Worm (Caenorhabditis elegans) whole organism, young adult: ENCODE measurements around the gene far-5.

Experiments
- B0035.1 ChIP-seq: sonication (generic microtip); optimal IDR thresholded peaks from 2 replicates; lab custom pipeline; 2016; ENCODE audit warnings: missing genetic modification characterization, mild to moderate bottlenecking, missing compliant biosample characterization, missing genotype, missing genetic modification reagents
- B0336.3 ChIP-seq: fragments of 200-800 bp; sonication (Bioruptor generic); IDR thresholded peaks from 2 replicates; pipeline ENCODE4 v1.3.6; 2022; ENCODE audit warnings: missing genetic modification characterization, missing compliant biosample characterization
- D2030.7 ChIP-seq: fragments of 200-800 bp; sonication (Bioruptor generic); IDR thresholded peaks from 2 replicates; pipeline ENCODE4 v1.3.6; 2022; ENCODE audit warnings: missing genetic modification reagents, missing genetic modification characterization, missing compliant biosample characterization
- F33H1.4 ChIP-seq: fragments of 200-800 bp; sonication (Bioruptor generic); IDR thresholded peaks from 2 replicates; pipeline ENCODE4 v1.3.6; 2022; ENCODE audit warnings: missing genetic modification reagents, missing genetic modification characterization, missing compliant biosample characterization
- F55B11.4 ChIP-seq: sonication (generic microtip); optimal IDR thresholded peaks from 2 replicates; lab custom pipeline; 2016; ENCODE audit warnings: missing compliant biosample characterization, missing genetic modification characterization, borderline replicate concordance; ENCODE audit not compliant: insufficient read depth
- T07F8.4 ChIP-seq: sonication (generic microtip); optimal IDR thresholded peaks from 2 replicates; lab custom pipeline; 2016; ENCODE audit warnings: mild to moderate bottlenecking, missing genetic modification characterization, moderate library complexity, missing compliant biosample characterization
- T26A5.8 ChIP-seq: sonication (generic microtip); optimal IDR thresholded peaks from 2 replicates; lab custom pipeline; 2016; ENCODE audit warnings: missing genetic modification characterization, missing compliant biosample characterization
- Y56A3A.18 ChIP-seq: fragments of 200-800 bp; sonication (Bioruptor generic); IDR thresholded peaks from 2 replicates; pipeline ENCODE4 v1.3.6; 2022; ENCODE audit warnings: missing genetic modification reagents, missing genetic modification characterization, missing compliant biosample characterization
- attf-3 ChIP-seq: fragments of 200-800 bp; sonication (Bioruptor generic); conservative IDR thresholded peaks from 2 replicates; pipeline ENCODE4 v1.3.6; 2022; ENCODE audit warnings: missing genetic modification reagents, missing genetic modification characterization, missing compliant biosample characterization
- bed-1 ChIP-seq: fragments of 200-800 bp; sonication (Bioruptor generic); IDR thresholded peaks from 2 replicates; pipeline ENCODE4 v1.3.6; 2022; ENCODE audit warnings: missing genetic modification reagents, missing genetic modification characterization, missing compliant biosample characterization
- cebp-1 ChIP-seq, 2 experiments: fragments of 200-800 bp in 1 of 2; sonication (Bioruptor generic) in 1 of 2; sonication (generic microtip) in 1 of 2; IDR thresholded peaks in 1 of 2; optimal IDR thresholded peaks in 1 of 2; 2 replicates each; pipeline versions ENCODE4 v1.3.6 to Lab custom; 2017 to 2022; ENCODE audit warnings: missing compliant biosample characterization in 2 of 2, missing genetic modification characterization in 2 of 2, mild to moderate bottlenecking in 1 of 2, missing genetic modification reagents in 1 of 2, moderate library complexity in 1 of 2
- ceh-100 ChIP-seq: fragments of 200-800 bp; sonication (Bioruptor generic); IDR thresholded peaks from 2 replicates; pipeline ENCODE4 v1.3.6; 2022; ENCODE audit warnings: missing genetic modification reagents, missing genetic modification characterization, missing compliant biosample characterization
- ceh-40 ChIP-seq: fragments of 200-800 bp; sonication (Bioruptor generic); IDR thresholded peaks from 2 replicates; pipeline ENCODE4 v1.3.6; 2022; ENCODE audit warnings: missing genetic modification characterization, missing compliant biosample characterization
- chd-7 ChIP-seq: sonication (generic microtip); optimal IDR thresholded peaks from 2 replicates; lab custom pipeline; 2016; ENCODE audit warnings: mild to moderate bottlenecking, missing genetic modification characterization, moderate library complexity, missing compliant biosample characterization
- efl-1 ChIP-seq: fragments of 150-350 bp; optimal IDR thresholded peaks from 2 replicates; lab custom pipeline; 2014; ENCODE audit warnings: missing biosample characterization, missing genetic modification reagents, missing genetic modification characterization
- egrh-3 ChIP-seq: fragments of 200-800 bp; sonication (Bioruptor generic); IDR thresholded peaks from 2 replicates; pipeline ENCODE4 v1.3.6; 2022; ENCODE audit warnings: missing genetic modification reagents, missing genetic modification characterization, missing compliant biosample characterization
- him-1 ChIP-seq: sonication (generic microtip); optimal IDR thresholded peaks from 2 replicates; lab custom pipeline; 2016; ENCODE audit warnings: missing genotype, missing genetic modification reagents, missing genetic modification characterization, missing compliant biosample characterization
- hmg-20 ChIP-seq: fragments of 200-800 bp; sonication (Bioruptor generic); IDR thresholded peaks from 2 replicates; pipeline ENCODE4 v1.3.6; 2022; ENCODE audit warnings: missing genetic modification reagents, missing genetic modification characterization, missing compliant biosample characterization
- hsf-1 ChIP-seq: fragments of 200-800 bp; sonication (Bioruptor generic); IDR thresholded peaks from 2 replicates; pipeline ENCODE4 v1.3.6; 2022; ENCODE audit warnings: missing genetic modification reagents, missing genetic modification characterization, missing compliant biosample characterization
- let-607 ChIP-seq, 2 experiments: fragments of 200-800 bp in 1 of 2; sonication (Bioruptor generic) in 1 of 2; sonication (generic microtip) in 1 of 2; optimal IDR thresholded peaks; 2 replicates each; lab custom pipeline; 2016 to 2018; ENCODE audit warnings: mild to moderate bottlenecking in 2 of 2, missing compliant biosample characterization in 2 of 2, missing genetic modification characterization in 2 of 2, moderate library complexity in 2 of 2, missing genotype in 1 of 2
- lin-54 ChIP-seq: fragments of 200-800 bp; sonication (Bioruptor generic); optimal IDR thresholded peaks from 2 replicates; lab custom pipeline; 2018; ENCODE audit warnings: mild to moderate bottlenecking, missing genetic modification characterization, missing compliant biosample characterization
- lsl-1 ChIP-seq: fragments of 200-800 bp; sonication (Bioruptor generic); optimal IDR thresholded peaks from 2 replicates; lab custom pipeline; 2018; ENCODE audit warnings: mild to moderate bottlenecking, missing genetic modification characterization, moderate library complexity, missing compliant biosample characterization
- lsy-27 ChIP-seq: sonication (generic microtip); optimal IDR thresholded peaks from 2 replicates; lab custom pipeline; 2017; ENCODE audit warnings: missing genetic modification characterization, mild to moderate bottlenecking, missing compliant biosample characterization, antibody characterized with exemption, missing genotype, borderline replicate concordance; ENCODE audit not compliant: insufficient read depth
- madf-3 ChIP-seq: fragments of 200-800 bp; sonication (Bioruptor generic); IDR thresholded peaks from 2 replicates; pipeline ENCODE4 v1.3.6; 2022; ENCODE audit warnings: missing genetic modification reagents, missing genetic modification characterization, missing compliant biosample characterization
- mcd-1 ChIP-seq: fragments of 200-800 bp; sonication (Bioruptor generic); IDR thresholded peaks from 2 replicates; pipeline ENCODE4 v1.3.6; 2022; ENCODE audit warnings: missing genetic modification reagents, missing genetic modification characterization, missing compliant biosample characterization
- mes-4 ChIP-seq: sonication (generic microtip); optimal IDR thresholded peaks from 2 replicates; lab custom pipeline; 2016; ENCODE audit warnings: missing genotype, missing genetic modification characterization, missing compliant biosample characterization
- mxl-1 ChIP-seq: sonication (generic microtip); optimal IDR thresholded peaks from 2 replicates; lab custom pipeline; 2016; ENCODE audit warnings: missing genetic modification characterization, missing compliant biosample characterization
- nfyb-1 ChIP-seq: fragments of 200-800 bp; sonication (Bioruptor generic); IDR thresholded peaks from 2 replicates; pipeline ENCODE4 v1.3.6; 2022; ENCODE audit warnings: missing genetic modification reagents, missing genetic modification characterization, missing compliant biosample characterization
- nhr-179 ChIP-seq: sonication (generic microtip); optimal IDR thresholded peaks from 2 replicates; lab custom pipeline; 2016; ENCODE audit warnings: mild to moderate bottlenecking, missing genetic modification characterization, missing compliant biosample characterization
- nhr-80 ChIP-seq: sonication (generic microtip); optimal IDR thresholded peaks from 2 replicates; lab custom pipeline; 2016; ENCODE audit warnings: missing genetic modification characterization, missing compliant biosample characterization
- nhr-90 ChIP-seq: sonication (generic microtip); optimal IDR thresholded peaks from 2 replicates; lab custom pipeline; 2016; ENCODE audit warnings: missing genotype, mild to moderate bottlenecking, missing genetic modification characterization, missing compliant biosample characterization
- pha-4 ChIP-seq: fragments of 150-350 bp; sonication (generic microtip); optimal IDR thresholded peaks from 2 replicates; lab custom pipeline; 2014; ENCODE audit warnings: missing biosample characterization, missing genetic modification reagents, missing genetic modification characterization
- sea-2 ChIP-seq: fragments of 200-800 bp; sonication (Bioruptor generic); IDR thresholded peaks from 2 replicates; pipeline ENCODE4 v1.3.6; 2022; ENCODE audit warnings: missing genetic modification characterization, missing compliant biosample characterization
- tbp1 ChIP-seq: fragments of 200-800 bp; sonication (Bioruptor generic); optimal IDR thresholded peaks from 2 replicates; lab custom pipeline; 2018; ENCODE audit warnings: mild to moderate bottlenecking, missing genetic modification characterization, missing compliant biosample characterization
- tbx-9 ChIP-seq: sonication (generic microtip); optimal IDR thresholded peaks from 2 replicates; lab custom pipeline; 2016; ENCODE audit warnings: borderline replicate concordance, missing genetic modification characterization, inconsistent platforms, missing compliant biosample characterization
- tlf-1 ChIP-seq: fragments of 200-800 bp; sonication (Bioruptor generic); optimal IDR thresholded peaks from 2 replicates; lab custom pipeline; 2018; ENCODE audit warnings: mild to moderate bottlenecking, missing genetic modification characterization, missing compliant biosample characterization
- unc-62 ChIP-seq: fragments of 150-350 bp; optimal IDR thresholded peaks from 2 replicates; lab custom pipeline; 2014; ENCODE audit warnings: missing biosample characterization, missing genetic modification reagents, missing genetic modification characterization
- xnd-1 ChIP-seq: sonication (generic microtip); optimal IDR thresholded peaks from 2 replicates; lab custom pipeline; 2016; ENCODE audit warnings: missing genotype, missing genetic modification reagents, missing genetic modification characterization, missing compliant biosample characterization
- zfh-2 ChIP-seq: fragments of 200-800 bp; sonication (Bioruptor generic); conservative IDR thresholded peaks from 2 replicates; pipeline ENCODE4 v1.3.6; 2022; ENCODE audit warnings: missing genetic modification reagents, missing genetic modification characterization, missing compliant biosample characterization
- ztf-6 ChIP-seq: fragments of 200-800 bp; sonication (Bioruptor generic); IDR thresholded peaks from 2 replicates; pipeline ENCODE4 v1.3.6; 2022; ENCODE audit warnings: missing genetic modification reagents, missing genetic modification characterization, missing compliant biosample characterization

The far-5 gene

DNA sequence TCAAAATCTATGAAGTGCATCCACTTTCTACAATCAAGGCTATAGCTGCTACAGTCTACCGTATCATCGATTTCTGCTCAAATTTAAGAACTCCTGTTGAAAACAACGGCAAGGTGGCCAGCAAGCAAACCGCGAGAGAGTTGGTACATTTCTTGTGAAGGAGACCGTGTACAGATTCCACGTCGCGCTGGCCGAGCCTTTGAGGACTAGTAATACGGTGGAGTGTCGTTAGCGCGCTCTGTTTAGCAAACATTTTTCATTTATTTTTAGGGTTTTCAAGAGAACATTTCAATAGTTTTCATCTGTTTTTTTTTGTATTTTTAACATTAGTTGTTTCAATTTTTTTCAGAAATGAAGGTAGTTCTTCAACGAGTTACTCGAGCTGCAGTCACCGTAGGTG, 43.1 kb upstream of the far-5 start, which contains the start of gene pqn-68:
TSS of gene pqn-68 (plus strand) at position 350 of the 400 bp plus-strand sequence.
- TF ChIP-seq let-607 (tag; optimal IDR thresholded peaks at IDR 0.05; lab: Kevin White, UChicago) (peak; percentile 61 to 62), mcd-1 (0 out of 2 replicates have a peak, but pooled peaks have one; percentile 24), nfyb-1 (GFP tag; lab: Robert Waterston, UW) (0 out of 2 replicates have a peak, but pooled peaks have one; percentile 22), attf-3 (peak; percentile 91), ztf-6 (GFP tag; lab: Robert Waterston, UW) (no peak)

DNA sequence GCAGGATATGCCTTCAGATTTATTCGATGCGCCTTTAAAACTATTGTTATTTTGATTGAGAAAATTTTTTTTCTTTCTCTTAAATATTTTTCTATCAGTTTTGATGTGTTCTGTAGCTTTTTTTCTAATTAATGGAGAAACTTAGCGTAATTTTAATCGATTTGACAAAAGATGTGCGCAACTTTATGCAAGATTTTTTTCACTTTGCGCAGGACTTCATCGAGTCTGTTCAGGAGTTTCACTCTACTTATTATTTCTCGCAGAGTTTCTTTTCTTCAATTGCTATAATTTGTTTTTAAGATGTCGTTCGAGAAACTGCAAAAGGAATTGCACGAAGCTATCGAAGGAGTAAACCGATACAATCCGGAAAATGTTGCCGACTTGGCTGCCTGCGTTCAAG, 41.7 kb upstream of the far-5 start, which contains the start of gene eif-3.K:
TSS of gene eif-3.K (plus strand) at position 301 of the 400 bp plus-strand sequence.
- TF ChIP-seq Y56A3A.18 (GFP tag; lab: Robert Waterston, UW) (no peak), bed-1 (no peak), tlf-1 (GFP tag; lab: Kevin White, UChicago) (no peak), zfh-2 (no peak), F33H1.4 (GFP tag; lab: Robert Waterston, UW) (no peak), unc-62 (GFP tag; lab: Kevin White, UChicago) (no peak), madf-3 (GFP tag; lab: Robert Waterston, UW) (no peak), sea-2 (GFP tag; lab: Robert Waterston, UW) (no peak), nfyb-1 (GFP tag; lab: Robert Waterston, UW) (no peak), him-1 (tag; lab: Kevin White, UChicago) (no peak), tbx-9 (tag; lab: Kevin White, UChicago) (no peak), egrh-3 (no peak), xnd-1 (tag; lab: Kevin White, UChicago) (no peak), efl-1 (GFP tag; lab: Kevin White, UChicago) (no peak), lsl-1 (GFP tag; lab: Kevin White, UChicago) (no peak), nhr-90 (tag; lab: Kevin White, UChicago) (no peak), let-607 (tag; optimal IDR thresholded peaks at IDR 0.05; lab: Kevin White, UChicago) (no peak), chd-7 (tag; lab: Kevin White, UChicago) (no peak)

DNA sequence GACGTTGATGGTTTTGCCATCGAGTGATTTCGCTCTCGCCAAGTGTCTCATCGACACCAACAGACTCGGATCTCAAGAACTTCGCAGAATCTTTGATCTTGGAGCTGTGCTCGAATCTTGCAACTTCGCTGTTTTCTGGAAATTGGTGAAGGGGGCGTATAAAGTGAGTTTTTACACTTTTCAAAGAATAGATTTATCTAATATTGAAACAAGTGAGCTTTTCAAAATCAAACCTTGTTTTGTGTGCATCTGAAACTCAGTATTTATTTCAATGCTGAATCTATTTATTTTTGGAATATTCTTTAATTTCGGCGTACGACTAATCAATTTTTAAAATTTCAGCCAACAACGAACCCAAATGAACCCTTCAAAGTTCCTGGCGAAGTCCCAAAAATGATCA, 41.1 kb upstream of the far-5 start:
- TF ChIP-seq nhr-179 (tag; lab: Kevin White, UChicago), result no peak
- no peak for TF ChIP-seq F55B11.4 (tag; lab: Kevin White, UChicago)
- no peak for TF ChIP-seq T07F8.4 (tag; lab: Kevin White, UChicago)
- TF ChIP-seq ceh-100 (GFP tag; lab: Robert Waterston, UW), result no peak
- no peak for TF ChIP-seq mes-4 (tag; lab: Kevin White, UChicago)
- no peak for TF ChIP-seq ceh-40 (GFP tag; lab: Robert Waterston, UW)
- TF ChIP-seq T26A5.8 (tag; lab: Kevin White, UChicago), result no peak
- no peak for TF ChIP-seq hmg-20 (GFP tag; lab: Robert Waterston, UW)
- no peak for TF ChIP-seq lsy-27 (tag; lab: Kevin White, UChicago)
- no peak for TF ChIP-seq B0336.3 (GFP tag; lab: Robert Waterston, UW)
- TF ChIP-seq hsf-1 (GFP tag; lab: Robert Waterston, UW), result no peak
- TF ChIP-seq D2030.7 (GFP tag; lab: Robert Waterston, UW), result no peak
- TF ChIP-seq pha-4 (tag; lab: Kevin White, UChicago), result no peak
- TF ChIP-seq mxl-1, result no peak
- no peak for TF ChIP-seq cebp-1 (GFP tag; IDR thresholded peaks at IDR 0.05; lab: Robert Waterston, UW)
- no peak for TF ChIP-seq cebp-1 (tag; optimal IDR thresholded peaks at IDR 0.05; lab: Kevin White, UChicago)
- TF ChIP-seq B0035.1, result no peak
- no peak for TF ChIP-seq nhr-80 (tag; lab: Kevin White, UChicago)
- no peak for TF ChIP-seq tbp1
- TF ChIP-seq lin-54 (GFP tag; lab: Kevin White, UChicago), result no peak
- TF ChIP-seq, all 124 proteins: peak for 0
